Fruit fly (Drosophila melanogaster) S2 (cell line): ENCODE results near the gene MAPk-Ak2.

Experiments used
- CG8478 ChIP-seq: fragments of >200 bp; optimal IDR thresholded peaks from 2 replicates; lab custom pipeline; 2018
- CTCF ChIP-seq, 2 experiments: fragments of >200 bp; optimal IDR thresholded peaks; 2 replicates each; lab custom pipeline; 2018

DNA sequence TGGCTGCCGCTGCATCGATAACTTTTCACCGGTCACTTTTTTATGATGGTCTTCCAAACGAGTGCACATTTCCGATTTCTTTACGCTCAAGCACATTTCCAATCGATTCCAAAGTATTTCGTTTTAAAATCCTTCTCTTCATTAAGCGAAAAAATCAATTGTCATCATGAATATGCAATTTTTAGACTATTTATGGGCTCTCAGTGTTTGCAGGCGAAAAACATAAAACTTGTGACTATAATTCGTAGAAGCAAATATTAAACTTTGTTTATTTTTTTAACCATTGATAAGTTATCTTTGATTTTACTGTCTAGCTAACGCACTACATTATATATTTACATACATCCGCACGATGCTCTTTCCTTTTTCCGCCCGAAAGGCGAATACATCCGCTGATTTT is 44.7 kb upstream of the MAPk-Ak2 start, which contains the start of gene Prosbeta2R1:
- TF ChIP-seq CTCF (optimal IDR thresholded peaks at IDR 0.05; lab: Kevin White, UChicago) (no peak), CG8478 (no peak)
